Worm (Caenorhabditis elegans) whole organism, L1 larva: ENCODE measurements around the gene R06B10.7.

Source experiments
- aly-2 ChIP-seq: fragments of 150-350 bp; optimal IDR thresholded peaks from 2 replicates; lab custom pipeline; 2014; ENCODE audit warnings: missing biosample characterization, missing genetic modification characterization
- ama-1 ChIP-seq: fragments of 150-350 bp; optimal IDR thresholded peaks from 2 replicates; lab custom pipeline; 2014
- ces-1 ChIP-seq: fragments of 150-350 bp; optimal IDR thresholded peaks from 2 replicates; lab custom pipeline; 2014; ENCODE audit warnings: missing biosample characterization, missing genetic modification reagents, missing genetic modification characterization
- egl-13 ChIP-seq: sonication (generic microtip); optimal IDR thresholded peaks from 2 replicates; lab custom pipeline; 2016; ENCODE audit warnings: missing genotype, missing genetic modification reagents, missing genetic modification characterization, missing compliant biosample characterization
- nhr-11 ChIP-seq: fragments of 150-350 bp; optimal IDR thresholded peaks from 2 replicates; lab custom pipeline; 2014; ENCODE audit warnings: missing biosample characterization, missing genetic modification characterization
- nhr-20 ChIP-seq: sonication (generic microtip); optimal IDR thresholded peaks from 2 replicates; lab custom pipeline; 2016; ENCODE audit warnings: mild to moderate bottlenecking, missing genetic modification characterization, missing compliant biosample characterization
- nhr-28 ChIP-seq: fragments of 150-350 bp; optimal IDR thresholded peaks from 2 replicates; lab custom pipeline; 2014; ENCODE audit warnings: missing biosample characterization, missing genetic modification characterization
- unc-62 ChIP-seq: fragments of 150-350 bp; optimal IDR thresholded peaks from 2 replicates; lab custom pipeline; 2014; ENCODE audit warnings: missing biosample characterization, missing genetic modification reagents, missing genetic modification characterization

DNA sequence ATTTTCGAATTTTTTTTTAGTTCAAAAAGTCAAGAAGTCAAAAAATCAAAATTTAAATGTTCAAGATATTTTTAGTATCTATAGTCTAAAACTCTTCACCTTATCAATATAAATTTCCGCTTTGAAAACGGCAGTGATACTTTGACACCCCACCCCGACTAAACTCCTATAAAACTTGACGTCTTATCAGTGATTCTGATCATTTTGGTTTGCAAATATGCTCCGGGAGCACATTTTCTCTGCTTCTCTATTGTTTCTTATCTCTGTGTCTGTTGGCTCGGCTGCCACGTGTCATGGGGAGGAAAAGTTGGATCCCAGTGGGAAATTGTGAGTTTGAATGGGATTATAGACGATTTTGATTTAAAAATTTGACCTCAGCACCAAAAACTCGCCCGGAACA, 1.3 kb upstream of the R06B10.7 start, which contains the start of gene clec-150:
- no peak for TF ChIP-seq ces-1
- no peak for TF ChIP-seq nhr-28 (tag; lab: Kevin White, UChicago)
- TF ChIP-seq ama-1 (lab: Kevin White, UChicago): no peak
- TF ChIP-seq unc-62 (GFP tag; lab: Kevin White, UChicago): no peak
- no peak for TF ChIP-seq nhr-11
- no peak for TF ChIP-seq aly-2 (tag; lab: Kevin White, UChicago)
- TF ChIP-seq egl-13: no peak
- peak; percentile 5 for TF ChIP-seq nhr-20 (tag; lab: Kevin White, UChicago)
